Fruit fly (Drosophila melanogaster): ENCODE measurements around the gene Hsc70-4.

Hsc70-4 gene

DNA sequence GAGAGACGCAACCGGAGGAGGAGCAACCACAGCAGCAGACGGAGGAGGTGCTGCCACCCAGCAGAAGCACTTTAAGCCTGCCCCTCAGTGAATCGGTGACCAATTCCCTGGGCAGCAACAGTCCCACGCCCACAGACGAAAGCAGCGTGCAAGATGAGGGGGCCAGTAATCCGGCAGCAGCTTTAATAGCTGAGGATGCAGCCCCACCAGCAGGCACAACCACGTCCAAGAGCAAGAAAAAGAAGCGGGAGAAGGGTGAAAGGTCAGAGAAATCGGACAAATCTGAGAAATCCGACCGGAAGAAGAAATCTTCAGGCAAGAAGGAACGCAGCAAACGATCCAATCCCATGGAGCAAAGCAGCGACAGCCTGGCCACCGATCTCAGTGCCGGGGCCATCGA, 46.3 kb downstream of the Hsc70-4 start:
- peak; percentile 26 for TF ChIP-seq Med (GFP tag)
- peak; percentile 91 for TF ChIP-seq Ets65A (GFP tag)
- no peak for TF ChIP-seq CG12219 (GFP tag; optimal IDR thresholded peaks at IDR 0.05)

DNA sequence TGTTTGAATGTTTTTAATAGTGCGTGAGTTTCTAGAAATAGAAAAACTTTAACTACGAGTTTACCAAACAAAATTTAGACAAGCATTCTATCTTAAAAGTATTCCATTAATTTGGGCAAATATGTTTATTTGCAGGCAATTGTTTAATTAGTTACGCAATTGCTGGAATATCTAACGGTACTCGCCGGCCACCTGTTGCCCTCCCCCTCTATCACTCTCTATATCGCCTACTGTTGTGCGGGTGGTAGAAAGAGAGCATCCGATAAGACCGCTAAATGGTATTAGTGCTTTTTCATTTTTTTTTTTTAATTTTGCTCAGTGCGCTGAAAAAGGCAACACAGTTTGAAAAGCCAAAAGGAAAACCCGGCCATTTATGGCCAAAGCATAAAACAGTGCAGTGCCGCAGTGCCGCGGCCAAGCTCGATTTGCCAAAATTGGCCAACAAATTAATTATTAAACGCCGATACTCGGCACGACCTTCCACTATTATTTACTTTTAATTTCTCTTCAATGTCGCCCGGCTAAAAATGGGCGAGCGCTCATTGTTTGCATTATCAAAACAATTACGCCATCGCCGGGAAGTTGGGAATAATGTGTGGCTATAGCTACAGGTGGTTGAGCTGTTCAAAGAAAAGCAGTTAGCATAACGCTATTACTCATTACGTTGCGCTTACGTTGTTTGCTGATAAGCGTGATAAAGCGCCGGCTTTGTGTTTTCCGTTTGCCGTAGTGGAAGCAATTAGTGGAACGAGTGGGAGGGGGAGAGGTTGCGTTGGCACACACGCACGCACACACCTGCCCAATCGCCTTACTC, 47.5 kb downstream of the Hsc70-4 start:
- no peak for TF ChIP-seq odd (GFP tag; optimal IDR thresholded peaks at IDR 0.05)
- no peak for TF ChIP-seq emc (GFP tag; optimal IDR thresholded peaks at IDR 0.05)
- no peak for TF ChIP-seq inv (GFP tag; IDR thresholded peaks at IDR 0.05; ENCODE audit: partially characterized antibody)
- peak; percentile 31 for TF ChIP-seq CG6765 (GFP tag; optimal IDR thresholded peaks at IDR 0.05)
- peak; percentile 14 for TF ChIP-seq grn (GFP tag; optimal IDR thresholded peaks at IDR 0.05)
- TF ChIP-seq zfh2 (GFP tag; optimal IDR thresholded peaks at IDR 0.05), result no peak
- TF ChIP-seq sna (GFP tag; IDR thresholded peaks at IDR 0.05; ENCODE audit: partially characterized antibody), result no peak
- no peak for TF ChIP-seq CG1529 (GFP tag; optimal IDR thresholded peaks at IDR 0.05)
- no peak for TF ChIP-seq CG11695 (GFP tag; IDR thresholded peaks at IDR 0.05)
- peak; percentile 85 for TF ChIP-seq Med (GFP tag)
- peak; percentile 12 for TF ChIP-seq nom (GFP tag; optimal IDR thresholded peaks at IDR 0.05)
- no peak for TF ChIP-seq CG1602 (GFP tag; optimal IDR thresholded peaks at IDR 0.05)
- TF ChIP-seq amos (GFP tag; IDR thresholded peaks at IDR 0.05; ENCODE audit: partially characterized antibody), result no peak
- no peak for TF ChIP-seq onecut (GFP tag; IDR thresholded peaks at IDR 0.05)
- TF ChIP-seq scrt (GFP tag; optimal IDR thresholded peaks at IDR 0.05), result peak; percentile 61
- peak; percentile 46 for TF ChIP-seq CG1832 (GFP tag; optimal IDR thresholded peaks at IDR 0.05)
- TF ChIP-seq tll (GFP tag; optimal IDR thresholded peaks at IDR 0.05), result no peak
- TF ChIP-seq HLH3B (GFP tag; IDR thresholded peaks at IDR 0.05), result no peak
- no peak for TF ChIP-seq CG13624 (GFP tag; optimal IDR thresholded peaks at IDR 0.05)
- TF ChIP-seq sens (GFP tag), result peak; percentile 74
- no peak for TF ChIP-seq ase (GFP tag; IDR thresholded peaks at IDR 0.05)
- no peak for TF ChIP-seq CG2889 (GFP tag; IDR thresholded peaks at IDR 0.05)
- TF ChIP-seq HLH54F (GFP tag; optimal IDR thresholded peaks at IDR 0.05), result no peak
- TF ChIP-seq CG9437 (GFP tag; optimal IDR thresholded peaks at IDR 0.05), result peak; percentile 99
- TF ChIP-seq Aef1 (GFP tag; IDR thresholded peaks at IDR 0.05), result no peak
- no peak for TF ChIP-seq CG9215 (GFP tag; IDR thresholded peaks at IDR 0.05)
- TF ChIP-seq CG34376 (GFP tag; optimal IDR thresholded peaks at IDR 0.05), result no peak
- TF ChIP-seq CG1647 (GFP tag; optimal IDR thresholded peaks at IDR 0.05), result no peak
- no peak for TF ChIP-seq H15 (GFP tag; IDR thresholded peaks at IDR 0.05)
- no peak for TF ChIP-seq gfzf (GFP tag; optimal IDR thresholded peaks at IDR 0.05)
- no peak for TF ChIP-seq org-1 (GFP tag; optimal IDR thresholded peaks at IDR 0.05)
- no peak for TF ChIP-seq psq (GFP tag; optimal IDR thresholded peaks at IDR 0.05)
- TF ChIP-seq pan (optimal IDR thresholded peaks at IDR 0.05), result no peak
- no peak for TF ChIP-seq pan (GFP tag; optimal IDR thresholded peaks at IDR 0.05 in 1 of 2, IDR thresholded peaks at IDR 0.05 in 1 of 2)
- no peak for TF ChIP-seq CG5245 (GFP tag; optimal IDR thresholded peaks at IDR 0.05)
- peak; percentile 78 for TF ChIP-seq kah (GFP tag; optimal IDR thresholded peaks at IDR 0.05)
- peak; percentile 18 for TF ChIP-seq lilli (GFP tag; optimal IDR thresholded peaks at IDR 0.05)
- no peak for TF ChIP-seq hkb (optimal IDR thresholded peaks at IDR 0.05)
- TF ChIP-seq hkb (GFP tag; IDR thresholded peaks at IDR 0.05), result no peak
- TF ChIP-seq dati (GFP tag; IDR thresholded peaks at IDR 0.05), result no peak
- TF ChIP-seq CG12769 (tag; optimal IDR thresholded peaks at IDR 0.05), result peak; percentile 18
- TF ChIP-seq BEAF-32 (GFP tag; optimal IDR thresholded peaks at IDR 0.05), result no peak
- no peak for TF ChIP-seq pros (GFP tag; optimal IDR thresholded peaks at IDR 0.05)
- no peak for TF ChIP-seq Ravus (GFP tag; IDR thresholded peaks at IDR 0.05)
- TF ChIP-seq Pdp1 (GFP tag; optimal IDR thresholded peaks at IDR 0.05), result peak in 1 of 2 experiments; percentile 75
- TF ChIP-seq CG17359 (tag; optimal IDR thresholded peaks at IDR 0.05), result no peak
- no peak for TF ChIP-seq CG12299 (tag; optimal IDR thresholded peaks at IDR 0.05)
